Worm (Caenorhabditis elegans): ENCODE measurements around the gene nas-25.

- no peak for TF ChIP-seq ztf-23 (GFP tag; IDR thresholded peaks at IDR 0.05)
- TF ChIP-seq med-1 (GFP tag; optimal IDR thresholded peaks at IDR 0.05; ENCODE audit: insufficient read depth), result no peak
- no peak for TF ChIP-seq flt-1 (GFP tag; IDR thresholded peaks at IDR 0.05)
- TF ChIP-seq tab-1 (GFP tag; IDR thresholded peaks at IDR 0.05), result no peak
- no peak for TF ChIP-seq ztf-29 (GFP tag; IDR thresholded peaks at IDR 0.05)
- no peak for TF ChIP-seq ref-1 (GFP tag; conservative IDR thresholded peaks at IDR 0.05)
- no peak for TF ChIP-seq T22C8.4 (GFP tag; IDR thresholded peaks at IDR 0.05)
- no peak for TF ChIP-seq cog-1 (tag; optimal IDR thresholded peaks at IDR 0.05)
Observed at ce11 chrII:8818257-8818656, 7.6 kb upstream of the nas-25 start.

Measured in whole organism, midembryonic.